Worm (Caenorhabditis elegans) whole organism, early embryonic: Measurements from ENCODE around the gene fbxb-52.

ENCODE experiments used
- aly-1 ChIP-seq: sonication (generic microtip); optimal IDR thresholded peaks from 2 replicates; lab custom pipeline; 2016; ENCODE audit warnings: missing genetic modification characterization, missing compliant biosample characterization
- ama-1 ChIP-seq: fragments of 150-350 bp; optimal IDR thresholded peaks from 2 replicates; lab custom pipeline; 2014
- ceh-13 ChIP-seq: fragments of 200-800 bp; sonication (Bioruptor generic); optimal IDR thresholded peaks from 2 replicates; lab custom pipeline; 2018; ENCODE audit warnings: mild to moderate bottlenecking, missing genetic modification characterization, missing compliant biosample characterization
- flt-1 ChIP-seq: fragments of 200-800 bp; sonication (Bioruptor generic); IDR thresholded peaks from 2 replicates; pipeline ENCODE4 v1.3.6; 2022; ENCODE audit warnings: missing genetic modification characterization, missing compliant biosample characterization

DNA sequence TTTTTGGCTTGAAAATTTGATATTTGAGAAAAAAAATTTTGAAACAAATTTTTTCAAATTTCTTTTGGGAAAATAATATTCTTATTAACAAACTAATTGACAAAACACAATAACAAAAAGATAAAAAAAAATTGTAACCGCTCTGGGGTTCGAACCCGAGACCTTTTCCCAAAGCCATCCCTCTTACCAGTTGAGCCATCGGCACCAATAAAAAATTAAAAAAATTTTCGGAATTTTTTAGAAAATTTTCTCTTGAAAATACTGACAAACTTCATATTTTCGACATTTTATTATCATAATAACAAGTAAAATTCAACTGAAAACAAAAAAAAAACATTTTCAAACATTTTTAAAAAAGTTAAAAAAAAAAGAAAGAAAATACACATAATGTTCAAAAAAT lies 28.4 kb downstream of the fbxb-52 start:
- TF ChIP-seq flt-1: no peak
- TF ChIP-seq aly-1 (tag; lab: Kevin White, UChicago): no peak
- no peak for TF ChIP-seq ceh-13
- TF ChIP-seq ama-1: no peak
